Fruit fly (Drosophila melanogaster): Measurements from ENCODE around the gene CG4287.

The CG4287 gene

dm6 chr3R:15963690-15964281, at the start of gene CG4287, which contains the start of gene CG5516 (continued):
- TF ChIP-seq crp (GFP tag; optimal IDR thresholded peaks at IDR 0.05) (peak; percentile 42 to 86), sna (GFP tag; IDR thresholded peaks at IDR 0.05; ENCODE audit: partially characterized antibody) (0 out of 2 replicates have a peak, but pooled peaks have one; percentile 32), CG2116 (GFP tag; optimal IDR thresholded peaks at IDR 0.05) (peak; percentile 92), Dref (GFP tag; IDR thresholded peaks at IDR 0.05) (peak; percentile 72), CG18262 (tag; optimal IDR thresholded peaks at IDR 0.05) (no peak), CG7786 (GFP tag; optimal IDR thresholded peaks at IDR 0.05) (peak; percentile 8), BEAF-32 (GFP tag; optimal IDR thresholded peaks at IDR 0.05) (peak; percentile 56), Sox100B (GFP tag; optimal IDR thresholded peaks at IDR 0.05) (no peak), Asciz (GFP tag; optimal IDR thresholded peaks at IDR 0.05) (no peak), CG8388 (GFP tag; optimal IDR thresholded peaks at IDR 0.05) (no peak), CG30403 (GFP tag; optimal IDR thresholded peaks at IDR 0.05) (peak; percentile 38), wek (GFP tag; optimal IDR thresholded peaks at IDR 0.05) (peak; percentile 98), CG15269 (tag; optimal IDR thresholded peaks at IDR 0.05) (no peak), CG4854 (GFP tag; optimal IDR thresholded peaks at IDR 0.05) (no peak), ind (GFP tag; optimal IDR thresholded peaks at IDR 0.05) (peak; percentile 25), ems (GFP tag; optimal IDR thresholded peaks at IDR 0.05) (no peak), Oaz (GFP tag; IDR thresholded peaks at IDR 0.05) (no peak), MESR4 (GFP tag; optimal IDR thresholded peaks at IDR 0.05) (peak; percentile 69), CG12104 (GFP tag; optimal IDR thresholded peaks at IDR 0.05) (no peak), gfzf (GFP tag; optimal IDR thresholded peaks at IDR 0.05) (peak; percentile 25), Sin3A (optimal IDR thresholded peaks at IDR 0.05) (peak; percentile 12), CG7357 (GFP tag; IDR thresholded peaks at IDR 0.05) (no peak), so (GFP tag; IDR thresholded peaks at IDR 0.05) (no peak), CG32767 (GFP tag; IDR thresholded peaks at IDR 0.05) (no peak), Dp (GFP tag; optimal IDR thresholded peaks at IDR 0.05) (peak; percentile 24), CG7271 (tag; optimal IDR thresholded peaks at IDR 0.05) (no peak), Ets97D (GFP tag; optimal IDR thresholded peaks at IDR 0.05) (peak; percentile 1), CG12659 (GFP tag; optimal IDR thresholded peaks at IDR 0.05) (peak; percentile 13), Lim3 (GFP tag; IDR thresholded peaks at IDR 0.05) (no peak), Sox102F (GFP tag; optimal IDR thresholded peaks at IDR 0.05) (no peak), unc-4 (GFP tag; IDR thresholded peaks at IDR 0.05; ENCODE audit: partially characterized antibody) (peak; percentile 44; the same call in 1 of the 2 replicates), wdn (GFP tag; IDR thresholded peaks at IDR 0.05) (no peak), sens (GFP tag) (peak; percentile 64), Antp (GFP tag; optimal IDR thresholded peaks at IDR 0.05) (no peak), CG16779 (GFP tag; IDR thresholded peaks at IDR 0.05) (no peak), sens-2 (GFP tag; IDR thresholded peaks at IDR 0.05) (no peak), Xbp1 (GFP tag; optimal IDR thresholded peaks at IDR 0.05) (peak; percentile 46), tgo (GFP tag; IDR thresholded peaks at IDR 0.05) (no peak), nerfin-2 (GFP tag; IDR thresholded peaks at IDR 0.05; ENCODE audit: partially characterized antibody) (peak; percentile 48; the same call in 1 of the 2 replicates), CG18599 (GFP tag; optimal IDR thresholded peaks at IDR 0.05) (no peak), ab (GFP tag; optimal IDR thresholded peaks at IDR 0.05) (no peak), CG10366 (GFP tag; IDR thresholded peaks at IDR 0.05) (no peak), CG10267 (tag; optimal IDR thresholded peaks at IDR 0.05) (peak; percentile 11), stwl (tag; optimal IDR thresholded peaks at IDR 0.05) (peak; percentile 62), fru (optimal IDR thresholded peaks at IDR 0.05) (no peak), tll (GFP tag; optimal IDR thresholded peaks at IDR 0.05) (peak in 1 of 2 experiments; percentile 19), lola (GFP tag; optimal IDR thresholded peaks at IDR 0.05) (no peak), tup (GFP tag; optimal IDR thresholded peaks at IDR 0.05) (no peak), z (GFP tag; IDR thresholded peaks at IDR 0.05) (no peak), pzg (GFP tag; optimal IDR thresholded peaks at IDR 0.05) (peak; percentile 48)
